Fruit fly (Drosophila melanogaster) whole organism, prepupa: ENCODE results near the gene Acph-1.

ENCODE experiments used
- Blimp-1 ChIP-seq: fragments of 200-800 bp; sonication (Bioruptor generic); optimal IDR thresholded peaks from 3 replicates; lab custom pipeline; 2017; ENCODE audit warnings: missing biosample characterization, missing genetic modification characterization, mild to moderate bottlenecking, moderate library complexity, missing genetic modification reagents
- CG10669 ChIP-seq: fragments of 200-800 bp; sonication (Bioruptor generic); optimal IDR thresholded peaks from 3 replicates; lab custom pipeline; 2018; ENCODE audit warnings: missing biosample characterization, mild to moderate bottlenecking, missing genetic modification characterization, moderate library complexity
- CG11294 ChIP-seq: fragments of 200-800 bp; sonication (Bioruptor generic); IDR thresholded peaks from 2 replicates; pipeline ENCODE4 v1.3.6; 2022; ENCODE audit warnings: missing biosample characterization, missing genetic modification characterization
- CG11762 ChIP-seq: fragments of 200-800 bp; sonication (Bioruptor generic); optimal IDR thresholded peaks from 3 replicates; lab custom pipeline; 2016; ENCODE audit warnings: missing biosample characterization, missing genetic modification characterization; ENCODE audit not compliant: insufficient read depth
- CG11902 ChIP-seq: fragments of 200-800 bp; sonication (Bioruptor generic); optimal IDR thresholded peaks from 3 replicates; lab custom pipeline; 2016; ENCODE audit warnings: missing biosample characterization, missing genetic modification characterization
- CG15336 ChIP-seq: fragments of 200-800 bp; sonication (Bioruptor generic); IDR thresholded peaks from 2 replicates; pipeline ENCODE4 v1.3.6; 2022; ENCODE audit warnings: missing biosample characterization, missing genetic modification characterization
- CG1621 ChIP-seq: fragments of 200-800 bp; sonication (Bioruptor generic); optimal IDR thresholded peaks from 3 replicates; lab custom pipeline; 2018; ENCODE audit warnings: missing biosample characterization, mild to moderate bottlenecking, missing genetic modification characterization
- CG16779 ChIP-seq: fragments of 200-800 bp; sonication (Bioruptor generic); optimal IDR thresholded peaks from 3 replicates; lab custom pipeline; 2017; ENCODE audit warnings: missing biosample characterization, mild to moderate bottlenecking, missing genetic modification characterization
- CG3032 ChIP-seq: fragments of 200-800 bp; optimal IDR thresholded peaks from 2 replicates; lab custom pipeline; 2019; ENCODE audit warnings: missing biosample characterization, mild to moderate bottlenecking, missing genetic modification characterization, moderate library complexity
- CG31627 ChIP-seq: fragments of 200-800 bp; sonication (Bioruptor generic); optimal IDR thresholded peaks from 3 replicates; lab custom pipeline; 2016; ENCODE audit warnings: missing biosample characterization, missing genetic modification characterization
- CG32006 ChIP-seq: fragments of 200-800 bp; sonication (Bioruptor generic); optimal IDR thresholded peaks from 3 replicates; lab custom pipeline; 2017; ENCODE audit warnings: missing biosample characterization, mild to moderate bottlenecking, missing genetic modification characterization
- CG34406 ChIP-seq: fragments of 200-800 bp; sonication (Bioruptor generic); optimal IDR thresholded peaks from 3 replicates; lab custom pipeline; 2016; ENCODE audit warnings: missing biosample characterization, missing genetic modification characterization
- CG3919 ChIP-seq: fragments of 200-800 bp; sonication (Bioruptor generic); optimal IDR thresholded peaks from 3 replicates; lab custom pipeline; 2016; ENCODE audit warnings: missing biosample characterization, missing genetic modification characterization
- CG4318 ChIP-seq: fragments of 200-800 bp; sonication (Bioruptor generic); optimal IDR thresholded peaks from 3 replicates; lab custom pipeline; 2017; ENCODE audit warnings: missing biosample characterization, mild to moderate bottlenecking, missing genetic modification characterization
- CG6163 ChIP-seq: fragments of 200-800 bp; sonication (Bioruptor generic); IDR thresholded peaks from 3 replicates; pipeline ENCODE4 v1.3.6; 2022; ENCODE audit warnings: missing biosample characterization, missing genetic modification characterization
- CG6276 ChIP-seq: fragments of 200-800 bp; sonication (Bioruptor generic); optimal IDR thresholded peaks from 2 replicates; lab custom pipeline; 2017; ENCODE audit warnings: missing biosample characterization, mild to moderate bottlenecking, missing genetic modification characterization
- CG6808 ChIP-seq: fragments of 200-800 bp; sonication (Bioruptor generic); optimal IDR thresholded peaks from 3 replicates; lab custom pipeline; 2017; ENCODE audit warnings: missing biosample characterization, missing genetic modification characterization, mild to moderate bottlenecking, moderate library complexity, missing genetic modification reagents
- CG6854 ChIP-seq: fragments of 200-800 bp; sonication (Bioruptor generic); optimal IDR thresholded peaks from 2 replicates; lab custom pipeline; 2017; ENCODE audit warnings: missing biosample characterization, mild to moderate bottlenecking, missing genetic modification characterization
- CG7368 ChIP-seq: fragments of 200-800 bp; sonication (Bioruptor generic); optimal IDR thresholded peaks from 3 replicates; lab custom pipeline; 2016; ENCODE audit warnings: missing biosample characterization, missing genetic modification characterization
- CG8119 ChIP-seq: fragments of 200-800 bp; sonication (Bioruptor generic); IDR thresholded peaks from 3 replicates; pipeline ENCODE4 v1.3.6; 2022; ENCODE audit warnings: missing biosample characterization, missing genetic modification characterization
- CG8319 ChIP-seq: fragments of 200-800 bp; sonication (Bioruptor generic); optimal IDR thresholded peaks from 3 replicates; lab custom pipeline; 2016; ENCODE audit warnings: missing biosample characterization, missing genetic modification characterization
- CG8632 ChIP-seq: fragments of 200-800 bp; sonication (Bioruptor generic); optimal IDR thresholded peaks from 3 replicates; lab custom pipeline; 2016; ENCODE audit warnings: missing biosample characterization, missing genetic modification characterization
- CG9139 ChIP-seq: fragments of 200-800 bp; sonication (Bioruptor generic); optimal IDR thresholded peaks from 3 replicates; lab custom pipeline; 2017; ENCODE audit warnings: missing biosample characterization, mild to moderate bottlenecking, missing genetic modification characterization
- Eip78C ChIP-seq: fragments of 200-800 bp; sonication (Bioruptor generic); peaks from one replicate; lab custom pipeline; 2016; ENCODE audit warnings: missing biosample characterization, missing genetic modification characterization
- Eip93F ChIP-seq: fragments of 200-800 bp; sonication (Bioruptor generic); optimal IDR thresholded peaks from 2 replicates; lab custom pipeline; 2016; ENCODE audit warnings: missing biosample characterization, mild to moderate bottlenecking, missing genetic modification characterization
- Ets21C ChIP-seq: fragments of 200-800 bp; sonication (Bioruptor generic); optimal IDR thresholded peaks from 3 replicates; lab custom pipeline; 2016; ENCODE audit warnings: missing biosample characterization, missing genetic modification characterization
- Ets96B ChIP-seq: fragments of 200-800 bp; optimal IDR thresholded peaks from 2 replicates; lab custom pipeline; 2019; ENCODE audit warnings: missing biosample characterization, mild to moderate bottlenecking, missing genetic modification characterization, moderate library complexity
- Gug ChIP-seq: fragments of 200-800 bp; sonication (Bioruptor generic); IDR thresholded peaks from 2 replicates; pipeline ENCODE4 v1.3.6; 2022; ENCODE audit warnings: missing biosample characterization, missing genetic modification characterization
- Hr38 ChIP-seq: sonication (Bioruptor generic); optimal IDR thresholded peaks from 2 replicates; lab custom pipeline; 2016; ENCODE audit warnings: missing biosample characterization, missing genetic modification characterization
- Hr39 ChIP-seq: fragments of 200-800 bp; sonication (Bioruptor generic); optimal IDR thresholded peaks from 2 replicates; lab custom pipeline; 2016; ENCODE audit warnings: missing biosample characterization, missing genetic modification characterization
- Lpt ChIP-seq: fragments of 200-800 bp; sonication (Bioruptor generic); optimal IDR thresholded peaks from 3 replicates; lab custom pipeline; 2016; ENCODE audit warnings: missing biosample characterization, missing genetic modification characterization
- Met ChIP-seq: fragments of 200-800 bp; sonication (Bioruptor generic); optimal IDR thresholded peaks from 3 replicates; lab custom pipeline; 2016; ENCODE audit warnings: missing biosample characterization, missing genetic modification characterization
- Smox ChIP-seq: fragments of 200-800 bp; sonication (Bioruptor generic); optimal IDR thresholded peaks from 3 replicates; lab custom pipeline; 2016; ENCODE audit warnings: missing biosample characterization, missing genetic modification characterization
- Sox102F ChIP-seq: fragments of 200-800 bp; sonication (Bioruptor generic); optimal IDR thresholded peaks from 2 replicates; lab custom pipeline; 2016; ENCODE audit warnings: missing biosample characterization, mild to moderate bottlenecking, missing genetic modification characterization
- Sox14 ChIP-seq: fragments of 200-800 bp; sonication (Bioruptor generic); optimal IDR thresholded peaks from 3 replicates; lab custom pipeline; 2016; ENCODE audit warnings: missing biosample characterization, missing genetic modification characterization
- Sox15 ChIP-seq: fragments of 200-800 bp; sonication (Bioruptor generic); optimal IDR thresholded peaks from 3 replicates; lab custom pipeline; 2016; ENCODE audit warnings: missing biosample characterization, missing genetic modification characterization
- achi ChIP-seq: fragments of 200-800 bp; sonication (Bioruptor generic); optimal IDR thresholded peaks from 3 replicates; lab custom pipeline; 2016; ENCODE audit warnings: missing biosample characterization, missing genetic modification characterization
- acj6 ChIP-seq: fragments of 200-800 bp; sonication (Bioruptor generic); optimal IDR thresholded peaks from 3 replicates; lab custom pipeline; 2016; ENCODE audit warnings: missing biosample characterization, missing genetic modification characterization
- cyc ChIP-seq: fragments of 200-800 bp; sonication (Bioruptor generic); optimal IDR thresholded peaks from 3 replicates; lab custom pipeline; 2016; ENCODE audit warnings: missing biosample characterization, missing genetic modification characterization
- dac ChIP-seq: fragments of 200-800 bp; sonication (Bioruptor generic); optimal IDR thresholded peaks from 2 replicates; lab custom pipeline; 2017; ENCODE audit warnings: missing biosample characterization, mild to moderate bottlenecking, missing genetic modification characterization
- dsx ChIP-seq: fragments of 200-800 bp; optimal IDR thresholded peaks from 3 replicates; lab custom pipeline; 2019; ENCODE audit warnings: missing biosample characterization, mild to moderate bottlenecking, missing genetic modification characterization, moderate library complexity; ENCODE audit not compliant: poor library complexity, severe bottlenecking
- fd59A ChIP-seq: fragments of 200-800 bp; sonication (Bioruptor generic); optimal IDR thresholded peaks from 2 replicates; lab custom pipeline; 2017; ENCODE audit warnings: missing biosample characterization, mild to moderate bottlenecking, missing genetic modification characterization, missing genetic modification reagents
- fd85E ChIP-seq: fragments of 200-800 bp; sonication (Bioruptor generic); optimal IDR thresholded peaks from 3 replicates; lab custom pipeline; 2016; ENCODE audit warnings: missing biosample characterization, missing genetic modification characterization
- fkh ChIP-seq: fragments of 200-800 bp; sonication (Bioruptor generic); optimal IDR thresholded peaks from 3 replicates; lab custom pipeline; 2017; ENCODE audit warnings: missing biosample characterization, mild to moderate bottlenecking, missing genetic modification characterization, moderate library complexity
- lz ChIP-seq: fragments of 200-800 bp; sonication (Bioruptor generic); optimal IDR thresholded peaks from 3 replicates; lab custom pipeline; 2016; ENCODE audit warnings: missing biosample characterization, missing genetic modification characterization
- ss ChIP-seq, 2 experiments: fragments of 200-800 bp; sonication (Bioruptor generic); optimal IDR thresholded peaks; 2 replicates in 1 of 2; 3 replicates in 1 of 2; lab custom pipeline; 2017 to 2018; ENCODE audit warnings: mild to moderate bottlenecking in 2 of 2, missing biosample characterization in 2 of 2, missing genetic modification characterization in 2 of 2, moderate library complexity in 1 of 2
- svp ChIP-seq: fragments of 200-800 bp; sonication (Bioruptor generic); peaks from one replicate; lab custom pipeline; 2016; ENCODE audit warnings: missing biosample characterization, missing genetic modification characterization
- topi ChIP-seq: fragments of 200-800 bp; sonication (Bioruptor generic); optimal IDR thresholded peaks from 3 replicates; lab custom pipeline; 2016; ENCODE audit warnings: missing biosample characterization, missing genetic modification characterization
- vri ChIP-seq: fragments of 200-800 bp; sonication (Bioruptor generic); optimal IDR thresholded peaks from 3 replicates; lab custom pipeline; 2016; ENCODE audit warnings: missing biosample characterization, mild to moderate bottlenecking, missing genetic modification characterization

The Acph-1 gene

DNA sequence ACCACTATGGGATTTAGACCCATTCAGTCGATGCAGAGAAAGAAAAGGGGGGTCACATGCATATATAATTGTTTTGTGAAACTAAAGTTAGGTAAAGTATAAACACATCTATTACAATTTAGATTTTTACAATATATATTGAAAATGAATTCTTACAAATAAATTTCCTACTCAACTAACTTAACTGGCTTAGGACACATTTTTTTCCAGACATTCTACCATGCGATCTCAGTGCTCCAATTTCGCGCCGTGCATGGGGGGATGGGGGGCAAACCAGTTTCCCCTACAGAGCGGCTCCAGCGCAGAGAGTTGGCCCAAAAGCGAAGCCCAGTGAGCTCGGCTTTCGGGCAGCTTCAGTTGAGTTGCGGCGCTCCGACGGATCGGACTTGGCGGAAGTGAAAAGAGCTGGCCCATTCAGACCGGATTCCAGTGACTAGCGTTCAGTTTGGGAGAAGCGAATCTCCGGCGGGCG is 10.1 kb downstream of the Acph-1 start, which contains the start of gene CG7896 (continued):
- peak; percentile 87 for TF ChIP-seq achi (GFP tag; lab: Kevin White, UChicago)
- TF ChIP-seq fd85E: peak; percentile 34
- peak; percentile 70 for TF ChIP-seq Sox14 (GFP tag; lab: Kevin White, UChicago)
- peak; percentile 93 for TF ChIP-seq CG15336 (GFP tag; lab: Robert Waterston, UW)
- TF ChIP-seq Sox102F (GFP tag; lab: Kevin White, UChicago): peak; percentile 80
- TF ChIP-seq CG10669 (GFP tag; lab: Kevin White, UChicago): peak; percentile 73
- peak; percentile 77 for TF ChIP-seq cyc
- peak; percentile 78 for TF ChIP-seq CG6276 (GFP tag; lab: Kevin White, UChicago)

DNA sequence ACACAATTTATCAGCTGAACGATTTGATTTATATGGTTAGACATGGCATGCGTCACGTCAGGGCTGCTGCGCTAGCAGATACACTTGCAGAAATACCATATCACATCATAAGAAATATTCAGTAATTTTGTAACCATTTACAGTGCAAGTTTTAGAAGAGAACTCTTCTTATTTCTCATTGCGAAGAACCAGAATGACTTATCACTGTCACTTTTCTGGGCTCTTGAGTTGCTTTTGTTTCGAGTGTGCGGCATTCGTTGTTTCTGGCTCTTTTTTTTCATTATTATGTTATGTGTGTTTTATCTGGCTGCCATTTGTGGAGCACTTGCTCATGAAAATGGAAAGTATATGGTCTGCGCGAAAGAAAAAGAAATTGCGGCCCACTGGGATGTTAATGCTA is 11.2 kb downstream of the Acph-1 start:
- TF ChIP-seq CG31627 (GFP tag; lab: Kevin White, UChicago) (no peak), Sox15 (GFP tag; lab: Kevin White, UChicago) (no peak), Blimp-1 (GFP tag; lab: Kevin White, UChicago) (no peak), fkh (no peak), dac (GFP tag; lab: Kevin White, UChicago) (peak; percentile 73), acj6 (GFP tag; lab: Kevin White, UChicago) (peak; percentile 44), Eip93F (GFP tag; lab: Kevin White, UChicago) (no peak), Met (GFP tag; lab: Kevin White, UChicago) (peak; percentile 6), CG16779 (tag; lab: Kevin White, UChicago) (no peak), Smox (GFP tag; lab: Kevin White, UChicago) (no peak), svp (GFP tag; lab: Kevin White, UChicago) (no peak), Lpt (peak; percentile 39), Eip78C (peak; percentile 60), lz (no peak), vri (no peak), CG11294 (GFP tag; lab: Robert Waterston, UW) (peak; percentile 67), CG4318 (GFP tag; lab: Kevin White, UChicago) (peak; percentile 74), CG10669 (GFP tag; lab: Kevin White, UChicago) (no peak), CG11902 (GFP tag; lab: Kevin White, UChicago) (no peak), CG6163 (peak; percentile 84), CG3919 (GFP tag; lab: Kevin White, UChicago) (peak; percentile 30), CG1621 (tag; lab: Kevin White, UChicago) (no peak), CG8632 (GFP tag; lab: Kevin White, UChicago) (no peak), fd85E (no peak), Hr38 (no peak), topi (GFP tag; lab: Kevin White, UChicago) (no peak), CG3032 (no peak), CG32006 (GFP tag; lab: Kevin White, UChicago) (peak; percentile 84), CG8319 (no peak), CG8119 (peak; percentile 83), CG6808 (GFP tag; lab: Kevin White, UChicago) (no peak), CG6854 (GFP tag; lab: Kevin White, UChicago) (no peak), Sox14 (GFP tag; lab: Kevin White, UChicago) (peak; percentile 23), CG7368 (no peak), CG11762 (no peak), fd59A (no peak), Hr39 (GFP tag; lab: Kevin White, UChicago) (peak; percentile 24), Gug (GFP tag; lab: Robert Waterston, UW) (peak; percentile 62), CG6276 (GFP tag; lab: Kevin White, UChicago) (peak; percentile 2), ss (GFP tag; optimal IDR thresholded peaks at IDR 0.05; lab: Kevin White, UChicago) (no peak), Ets96B (tag; lab: Kevin White, UChicago) (no peak), dsx (no peak), Sox102F (GFP tag; lab: Kevin White, UChicago) (no peak), CG34406 (GFP tag; lab: Kevin White, UChicago) (no peak), achi (GFP tag; lab: Kevin White, UChicago) (peak; percentile 46), cyc (no peak), Ets21C (GFP tag; lab: Kevin White, UChicago) (no peak), CG9139 (GFP tag; lab: Kevin White, UChicago) (no peak)
